Fruit fly (Drosophila melanogaster) Kc167 (cell line): ENCODE measurements around the gene Apc.

ENCODE experiments used
- Myc ChIP-seq: fragments of >200 bp; optimal IDR thresholded peaks from 2 replicates; lab custom pipeline; 2017; ENCODE audit warnings: missing external identifiers
- Sin3A ChIP-seq: fragments of >200 bp; optimal IDR thresholded peaks from 2 replicates; lab custom pipeline; 2018; ENCODE audit warnings: missing external identifiers
- h ChIP-seq: fragments of >200 bp; optimal IDR thresholded peaks from 3 replicates; lab custom pipeline; 2018; ENCODE audit warnings: missing external identifiers
- insv ChIP-seq: fragments of >200 bp; optimal IDR thresholded peaks from 3 replicates; lab custom pipeline; 2018; ENCODE audit warnings: missing external identifiers
- psq ChIP-seq: fragments of >200 bp; optimal IDR thresholded peaks from 2 replicates; lab custom pipeline; 2017; ENCODE audit warnings: missing external identifiers
- ttk ChIP-seq: sonication (Bioruptor generic); optimal IDR thresholded peaks from 2 replicates; lab custom pipeline; 2017; ENCODE audit warnings: missing external identifiers

Apc gene

dm6 chr3R:28844611-28845376 is at the start of gene Apc, which contains the start of gene spg:
Gene Apc, minus strand, starts transcription at chr3R:28844748.
Gene spg, plus strand, starts transcription at chr3R:28845270.
- TF ChIP-seq h (lab: Kevin White, UChicago), result no peak

- TF ChIP-seq Sin3A (no peak), Myc (lab: Kevin White, UChicago) (no peak), psq (lab: Kevin White, UChicago) (no peak), h (lab: Kevin White, UChicago) (no peak), insv (lab: Kevin White, UChicago) (no peak), ttk (lab: Kevin White, UChicago) (no peak)
Measured at dm6 chr3R:28891513-28892097, 47.1 kb upstream of the Apc start.

dm6 chr3R:28889427-28889736 is 44.8 kb upstream of the Apc start:
- TF ChIP-seq Myc (lab: Kevin White, UChicago), result no peak
- no peak for TF ChIP-seq ttk (lab: Kevin White, UChicago)
- no peak for TF ChIP-seq Sin3A
- TF ChIP-seq insv (lab: Kevin White, UChicago), result no peak
- TF ChIP-seq psq (lab: Kevin White, UChicago), result no peak
- no peak for TF ChIP-seq h (lab: Kevin White, UChicago)

- no peak for TF ChIP-seq h (lab: Kevin White, UChicago)
- no peak for TF ChIP-seq psq (lab: Kevin White, UChicago)
- no peak for TF ChIP-seq Sin3A
- TF ChIP-seq ttk (lab: Kevin White, UChicago), result no peak
Measured at dm6 chr3R:28888561-28889426, 44.2 kb upstream of the Apc start.

dm6 chr3R:28887559-28888432 is 43.2 kb upstream of the Apc start, which contains the start of the genes CG33203 and Doa:
Gene CG33203, minus strand, starts transcription at chr3R:28887709.
Gene Doa, plus strand, starts transcription at chr3R:28888073.
- no peak for TF ChIP-seq Sin3A
- no peak for TF ChIP-seq psq (lab: Kevin White, UChicago)
- TF ChIP-seq ttk (lab: Kevin White, UChicago), result no peak

- no peak for TF ChIP-seq insv (lab: Kevin White, UChicago)
Measured at dm6 chr3R:28886813-28887212, 42.3 kb upstream of the Apc start.

- no peak for TF ChIP-seq psq (lab: Kevin White, UChicago)
- TF ChIP-seq ttk (lab: Kevin White, UChicago), result no peak
- no peak for TF ChIP-seq Myc (lab: Kevin White, UChicago)
- no peak for TF ChIP-seq insv (lab: Kevin White, UChicago)
- no peak for TF ChIP-seq Sin3A
- TF ChIP-seq h (lab: Kevin White, UChicago), result no peak
Measured at dm6 chr3R:28883434-28883833, 38.9 kb upstream of the Apc start, which contains the start of gene Nepl21. Gene Nepl21, plus strand, starts transcription at chr3R:28883693.

- TF ChIP-seq insv (lab: Kevin White, UChicago), result no peak
- TF ChIP-seq Myc (lab: Kevin White, UChicago), result no peak
- no peak for TF ChIP-seq h (lab: Kevin White, UChicago)
- TF ChIP-seq Sin3A, result no peak
- no peak for TF ChIP-seq ttk (lab: Kevin White, UChicago)
- no peak for TF ChIP-seq psq (lab: Kevin White, UChicago)
Measured at dm6 chr3R:28880066-28880842, 35.7 kb upstream of the Apc start, which contains the start of the genes Nepl19 and Nepl20. Gene Nepl19, minus strand, starts transcription at chr3R:28880122. Gene Nepl20, plus strand, starts transcription at chr3R:28880792.

- no peak for TF ChIP-seq ttk (lab: Kevin White, UChicago)
- no peak for TF ChIP-seq Myc (lab: Kevin White, UChicago)
- TF ChIP-seq insv (lab: Kevin White, UChicago), result no peak
- TF ChIP-seq psq (lab: Kevin White, UChicago), result no peak
Measured at dm6 chr3R:28875345-28875744, 30.8 kb upstream of the Apc start, which contains the start of gene Nepl18. Gene Nepl18, plus strand, starts transcription at chr3R:28875621.

dm6 chr3R:28872605-28873004 is 28.1 kb upstream of the Apc start, which contains the start of gene Nepl17:
Gene Nepl17, plus strand, starts transcription at chr3R:28872905.
- TF ChIP-seq Myc (lab: Kevin White, UChicago) (no peak), Sin3A (no peak), h (lab: Kevin White, UChicago) (no peak), insv (lab: Kevin White, UChicago) (no peak), psq (lab: Kevin White, UChicago) (no peak)
